Worm (Caenorhabditis elegans): ENCODE data around the gene K01A6.8.

K01A6.8 gene

DNA sequence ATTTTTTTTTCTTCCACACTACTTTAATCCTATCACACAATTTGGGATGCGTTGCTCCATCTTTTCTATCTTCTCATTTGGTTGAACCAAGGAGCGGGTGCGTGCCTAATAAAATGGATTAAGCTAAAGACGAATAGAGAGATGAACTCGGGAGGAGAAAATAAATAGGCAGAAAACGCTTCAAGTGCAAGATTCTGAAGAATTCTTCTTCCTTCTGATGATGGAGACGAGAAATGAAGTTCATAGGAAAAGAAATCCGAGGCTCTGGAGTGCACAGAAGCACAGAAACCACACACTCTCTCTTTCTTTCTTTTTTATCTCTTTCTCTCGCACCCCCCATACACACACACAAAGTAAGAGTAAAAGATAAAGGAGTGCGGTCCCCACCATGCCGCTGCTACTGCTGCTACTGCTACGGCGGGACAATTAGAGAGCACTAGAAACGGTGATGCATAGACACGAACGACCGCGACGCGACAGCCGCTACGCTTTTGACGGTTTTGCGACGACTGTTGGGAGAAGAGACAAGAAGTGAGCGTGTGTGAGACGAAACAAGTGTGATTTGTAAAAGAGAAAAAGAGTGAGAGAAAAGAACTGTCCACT lies 45.0 kb downstream of the K01A6.8 start (continued):
- TF ChIP-seq F10E7.11 (tag; optimal IDR thresholded peaks at IDR 0.05) = no peak
- peak; percentile 48 for TF ChIP-seq gei-17 (GFP tag; optimal IDR thresholded peaks at IDR 0.05)
- TF ChIP-seq nfyb-1 (GFP tag; IDR thresholded peaks at IDR 0.05) = peak; percentile 49; the same call in 1 of the 2 replicates
- TF ChIP-seq aptf-3 (GFP tag; IDR thresholded peaks at IDR 0.05) = no peak
- TF ChIP-seq egl-44 (GFP tag; IDR thresholded peaks at IDR 0.05) = 0 out of 2 replicates have a peak, but pooled peaks have one; percentile 21
- peak; percentile 66 for TF ChIP-seq K12H6.12 (tag; optimal IDR thresholded peaks at IDR 0.05)
- TF ChIP-seq T07F8.4 (tag; optimal IDR thresholded peaks at IDR 0.05) = no peak
- TF ChIP-seq K11D2.4 (GFP tag; IDR thresholded peaks at IDR 0.05) = no peak
- TF ChIP-seq F57C9.4 (tag; optimal IDR thresholded peaks at IDR 0.05) = no peak
- no peak for TF ChIP-seq snpc-4 (GFP tag; optimal IDR thresholded peaks at IDR 0.05)
- TF ChIP-seq snpc-4 (tag; optimal IDR thresholded peaks at IDR 0.05) = peak in 3 of 4 experiments; percentile 15 to 43 (median 25)
- TF ChIP-seq egrh-3 (GFP tag; IDR thresholded peaks at IDR 0.05) = peak; percentile 47
- no peak for TF ChIP-seq attf-6 (GFP tag; IDR thresholded peaks at IDR 0.05)
- TF ChIP-seq F23B12.7 (tag; optimal IDR thresholded peaks at IDR 0.05; ENCODE audit: insufficient read depth) = no peak
- TF ChIP-seq ztf-22 (GFP tag; optimal IDR thresholded peaks at IDR 0.05) = peak; percentile 79
- no peak for TF ChIP-seq B0019.2 (GFP tag; conservative IDR thresholded peaks at IDR 0.05)
- TF ChIP-seq bed-1 (GFP tag; IDR thresholded peaks at IDR 0.05) = no peak
- TF ChIP-seq lir-1 (GFP tag; conservative IDR thresholded peaks at IDR 0.05) = no peak
- TF ChIP-seq let-607 (tag; optimal IDR thresholded peaks at IDR 0.05) = peak in 1 of 2 experiments; percentile 53
- TF ChIP-seq snpc-1.1 (tag; optimal IDR thresholded peaks at IDR 0.05; ENCODE audit: insufficient read depth) = no peak
- no peak for TF ChIP-seq F57A8.1 (GFP tag; optimal IDR thresholded peaks at IDR 0.05)
- no peak for TF ChIP-seq lsy-27 (tag; optimal IDR thresholded peaks at IDR 0.05; ENCODE audit: borderline replicate concordance, insufficient read depth)
- no peak for TF ChIP-seq sptf-2 (GFP tag; optimal IDR thresholded peaks at IDR 0.05)
- no peak for TF ChIP-seq nfya-1 (tag; optimal IDR thresholded peaks at IDR 0.05; ENCODE audit: borderline replicate concordance, insufficient read depth)
- TF ChIP-seq Y67H2A.10 (GFP tag; conservative IDR thresholded peaks at IDR 0.05) = 0 out of 2 replicates have a peak, but pooled peaks have one; percentile 27
- TF ChIP-seq ceh-40 (GFP tag; IDR thresholded peaks at IDR 0.05) = no peak
- peak; percentile 34 for TF ChIP-seq lin-54 (GFP tag; optimal IDR thresholded peaks at IDR 0.05)
- no peak for TF ChIP-seq lag-1 (GFP tag; IDR thresholded peaks at IDR 0.05)
- TF ChIP-seq somi-1 (GFP tag; optimal IDR thresholded peaks at IDR 0.05) = no peak
- TF ChIP-seq ceh-100 (GFP tag; IDR thresholded peaks at IDR 0.05) = no peak
- no peak for TF ChIP-seq F39B2.1 (GFP tag; IDR thresholded peaks at IDR 0.05)
- no peak for TF ChIP-seq rec-8 (tag; optimal IDR thresholded peaks at IDR 0.05)
- no peak for TF ChIP-seq cebp-1 (GFP tag; IDR thresholded peaks at IDR 0.05)
- TF ChIP-seq cebp-1 (tag; optimal IDR thresholded peaks at IDR 0.05) = peak; percentile 72
- no peak for TF ChIP-seq ztf-3 (GFP tag; optimal IDR thresholded peaks at IDR 0.05)
- TF ChIP-seq ets-4 (GFP tag; optimal IDR thresholded peaks at IDR 0.05) = peak; percentile 89
- no peak for TF ChIP-seq pha-4 (tag; optimal IDR thresholded peaks at IDR 0.05)
- peak; percentile 50 for TF ChIP-seq tbp1 (GFP tag; optimal IDR thresholded peaks at IDR 0.05)
- no peak for TF ChIP-seq attf-3 (GFP tag; conservative IDR thresholded peaks at IDR 0.05)
- peak; percentile 53 for TF ChIP-seq ZK185.1 (tag; optimal IDR thresholded peaks at IDR 0.05; ENCODE audit: poor library complexity, severe bottlenecking)
- no peak for TF ChIP-seq F55B11.4 (tag; optimal IDR thresholded peaks at IDR 0.05; ENCODE audit: borderline replicate concordance, insufficient read depth)
- TF ChIP-seq nhr-27 (tag; optimal IDR thresholded peaks at IDR 0.05) = no peak
